Fruit fly (Drosophila melanogaster) whole organism, embryonic: ENCODE data around the gene Myo10A.
A peak's percentile ranks its signal among the peaks of the same experiment; 100 is the strongest.

ENCODE experiments used
- Abd-B ChIP-seq: fragments of 200-800 bp; sonication (Bioruptor generic); optimal IDR thresholded peaks from 2 replicates; lab custom pipeline; 2018; ENCODE audit warnings: missing biosample characterization, mild to moderate bottlenecking, missing genetic modification characterization, moderate library complexity
- Ada2b ChIP-seq: fragments of 200-800 bp; sonication (Bioruptor generic); IDR thresholded peaks from 2 replicates; pipeline ENCODE4 v1.3.6; 2022; ENCODE audit warnings: missing biosample characterization, missing genetic modification characterization
- Bteb2 ChIP-seq: fragments of 200-800 bp; sonication (Bioruptor generic); optimal IDR thresholded peaks from 2 replicates; lab custom pipeline; 2016; ENCODE audit warnings: missing biosample characterization, missing genetic modification characterization
- CG10267 ChIP-seq: fragments of 200-800 bp; sonication (Bioruptor generic); optimal IDR thresholded peaks from 2 replicates; lab custom pipeline; 2018; ENCODE audit warnings: missing biosample characterization, mild to moderate bottlenecking, missing genetic modification characterization, moderate library complexity
- CG1603 ChIP-seq: fragments of 200-800 bp; sonication (Bioruptor generic); optimal IDR thresholded peaks from 2 replicates; lab custom pipeline; 2019; ENCODE audit warnings: missing biosample characterization, mild to moderate bottlenecking, missing genetic modification characterization, moderate library complexity
- CG18619 ChIP-seq: fragments of 200-800 bp; sonication (Bioruptor generic); optimal IDR thresholded peaks from 3 replicates; lab custom pipeline; 2017; ENCODE audit warnings: missing biosample characterization, mild to moderate bottlenecking, missing genetic modification characterization
- CG18764 ChIP-seq: fragments of 200-800 bp; sonication (Bioruptor generic); optimal IDR thresholded peaks from 3 replicates; lab custom pipeline; 2016; ENCODE audit warnings: missing biosample characterization, missing genetic modification characterization
- CG34224 ChIP-seq: fragments of 200-800 bp; sonication (Bioruptor generic); IDR thresholded peaks from 3 replicates; pipeline ENCODE4 v1.3.6; 2022; ENCODE audit warnings: missing biosample characterization, missing genetic modification characterization; ENCODE audit not compliant: partially characterized antibody
- CG3838 ChIP-seq: fragments of 200-800 bp; sonication (Bioruptor generic); optimal IDR thresholded peaks from 3 replicates; lab custom pipeline; 2016; ENCODE audit warnings: missing biosample characterization, missing genetic modification characterization
- CG42726 ChIP-seq: fragments of 200-800 bp; sonication (Bioruptor generic); IDR thresholded peaks from 2 replicates; pipeline ENCODE4 v1.3.6; 2022; ENCODE audit warnings: missing biosample characterization, missing genetic modification characterization; ENCODE audit not compliant: partially characterized antibody
- CG4730 ChIP-seq: fragments of 200-800 bp; sonication (Bioruptor generic); IDR thresholded peaks from 2 replicates; pipeline ENCODE4 v1.3.6; 2022; ENCODE audit warnings: missing biosample characterization, missing genetic modification characterization
- CG4820 ChIP-seq: fragments of 200-800 bp; sonication (Bioruptor generic); optimal IDR thresholded peaks from 3 replicates; lab custom pipeline; 2016; ENCODE audit warnings: missing biosample characterization, missing genetic modification characterization
- CG5245 ChIP-seq: fragments of 200-800 bp; sonication (Bioruptor generic); optimal IDR thresholded peaks from 3 replicates; lab custom pipeline; 2016; ENCODE audit warnings: missing biosample characterization, missing genetic modification characterization
- CG6813 ChIP-seq: fragments of 200-800 bp; sonication (Bioruptor generic); optimal IDR thresholded peaks from 2 replicates; lab custom pipeline; 2017; ENCODE audit warnings: missing biosample characterization, missing genetic modification characterization, mild to moderate bottlenecking, moderate library complexity, missing genetic modification reagents
- CG7963 ChIP-seq: fragments of 200-800 bp; sonication (Bioruptor generic); IDR thresholded peaks from 3 replicates; pipeline ENCODE4 v1.3.6; 2022; ENCODE audit warnings: missing biosample characterization, missing genetic modification characterization; ENCODE audit not compliant: partially characterized antibody
- CG7987 ChIP-seq: fragments of 200-800 bp; sonication (Bioruptor generic); optimal IDR thresholded peaks from 2 replicates; lab custom pipeline; 2018; ENCODE audit warnings: missing biosample characterization, mild to moderate bottlenecking, missing genetic modification characterization, moderate library complexity
- CG8924 ChIP-seq: fragments of 200-800 bp; optimal IDR thresholded peaks from 3 replicates; lab custom pipeline; 2019; ENCODE audit warnings: missing biosample characterization, mild to moderate bottlenecking, missing genetic modification characterization, moderate library complexity
- CG9797 ChIP-seq: fragments of 200-800 bp; sonication (Bioruptor generic); optimal IDR thresholded peaks from 3 replicates; lab custom pipeline; 2018; ENCODE audit warnings: missing biosample characterization, mild to moderate bottlenecking, missing genetic modification characterization
- CG9932 ChIP-seq: fragments of 200-800 bp; sonication (Bioruptor generic); IDR thresholded peaks from 2 replicates; pipeline ENCODE4 v1.3.6; 2022; ENCODE audit warnings: missing biosample characterization, missing genetic modification characterization
- Chrac-16 ChIP-seq: fragments of 200-800 bp; sonication (Bioruptor generic); optimal IDR thresholded peaks from 3 replicates; lab custom pipeline; 2016; ENCODE audit warnings: missing biosample characterization, missing genetic modification characterization
- Doc2 ChIP-seq: fragments of 200-800 bp; sonication (Bioruptor generic); IDR thresholded peaks from 2 replicates; pipeline ENCODE4 v1.3.6; 2022; ENCODE audit warnings: missing biosample characterization, missing genetic modification characterization
- Fer1 ChIP-seq: fragments of 200-800 bp; sonication (Bioruptor generic); optimal IDR thresholded peaks from 2 replicates; lab custom pipeline; 2017; ENCODE audit warnings: missing biosample characterization, mild to moderate bottlenecking, missing genetic modification characterization
- Fer3 ChIP-seq: fragments of 200-800 bp; sonication (Bioruptor generic); optimal IDR thresholded peaks from 2 replicates; lab custom pipeline; 2018; ENCODE audit warnings: missing biosample characterization, mild to moderate bottlenecking, missing genetic modification characterization, moderate library complexity
- GATAe ChIP-seq: fragments of 200-800 bp; sonication (Bioruptor generic); conservative IDR thresholded peaks from 2 replicates; pipeline ENCODE4 v1.3.6; 2022; ENCODE audit warnings: missing biosample characterization, missing genetic modification characterization
- H2.0 ChIP-seq: fragments of 200-800 bp; sonication (Bioruptor generic); IDR thresholded peaks from 2 replicates; pipeline ENCODE4 v1.3.6; 2022; ENCODE audit warnings: missing biosample characterization, missing genetic modification characterization
- Myb ChIP-seq: fragments of 200-800 bp; sonication (Bioruptor generic); optimal IDR thresholded peaks from 2 replicates; lab custom pipeline; 2016; ENCODE audit warnings: missing biosample characterization, missing genetic modification characterization
- NC2β ChIP-seq: fragments of 200-800 bp; sonication (Bioruptor generic); optimal IDR thresholded peaks from 2 replicates; lab custom pipeline; 2016; ENCODE audit warnings: missing biosample characterization, missing genetic modification characterization
- NK7.1 ChIP-seq: fragments of 200-800 bp; sonication (Bioruptor generic); optimal IDR thresholded peaks from 3 replicates; lab custom pipeline; 2016; ENCODE audit warnings: missing biosample characterization, missing genetic modification characterization
- Rx ChIP-seq: fragments of 200-800 bp; sonication (Bioruptor generic); IDR thresholded peaks from 2 replicates; pipeline ENCODE4 v1.3.6; 2022; ENCODE audit warnings: missing biosample characterization, missing genetic modification characterization
- Scr ChIP-seq: fragments of 200-800 bp; sonication (Bioruptor generic); IDR thresholded peaks from 2 replicates; pipeline ENCODE4 v1.3.6; 2022; ENCODE audit warnings: missing biosample characterization, missing genetic modification characterization; ENCODE audit not compliant: partially characterized antibody
- Side ChIP-seq: fragments of 200-800 bp; sonication (Bioruptor generic); optimal IDR thresholded peaks from 2 replicates; lab custom pipeline; 2016; ENCODE audit warnings: missing biosample characterization, missing genetic modification characterization
- amos ChIP-seq: fragments of 200-800 bp; sonication (Bioruptor generic); IDR thresholded peaks from 2 replicates; pipeline ENCODE4 v1.3.6; 2022; ENCODE audit warnings: missing biosample characterization, missing genetic modification characterization; ENCODE audit not compliant: partially characterized antibody
- ap ChIP-seq: fragments of 200-800 bp; sonication (Bioruptor generic); IDR thresholded peaks from 2 replicates; pipeline ENCODE4 v1.3.6; 2022; ENCODE audit warnings: missing biosample characterization, missing genetic modification characterization
- ara ChIP-seq: fragments of 200-800 bp; sonication (Bioruptor generic); IDR thresholded peaks from 2 replicates; pipeline ENCODE4 v1.3.6; 2022; ENCODE audit warnings: missing biosample characterization, missing genetic modification characterization
- bsh ChIP-seq, 2 experiments: fragments of 200-800 bp; sonication (Bioruptor generic); optimal IDR thresholded peaks; 2 replicates each; lab custom pipeline; 2017 to 2018; ENCODE audit warnings: mild to moderate bottlenecking in 2 of 2, missing biosample characterization in 2 of 2, missing genetic modification characterization in 2 of 2, moderate library complexity in 1 of 2
- ems ChIP-seq: fragments of 200-800 bp; sonication (Bioruptor generic); optimal IDR thresholded peaks from 3 replicates; lab custom pipeline; 2016; ENCODE audit warnings: missing biosample characterization, missing genetic modification characterization
- fd96Cb ChIP-seq: fragments of 200-800 bp; sonication (Bioruptor generic); optimal IDR thresholded peaks from 2 replicates; lab custom pipeline; 2018; ENCODE audit warnings: missing biosample characterization, mild to moderate bottlenecking, missing genetic modification characterization, moderate library complexity
- gcm2 ChIP-seq: fragments of 200-800 bp; sonication (Bioruptor generic); optimal IDR thresholded peaks from 2 replicates; lab custom pipeline; 2016; ENCODE audit warnings: missing biosample characterization, missing genetic modification characterization
- ham ChIP-seq: fragments of 200-800 bp; sonication (Bioruptor generic); IDR thresholded peaks from 2 replicates; pipeline ENCODE4 v1.3.6; 2022; ENCODE audit warnings: missing biosample characterization, missing genetic modification characterization
- lab ChIP-seq: fragments of 200-800 bp; sonication (Bioruptor generic); optimal IDR thresholded peaks from 3 replicates; lab custom pipeline; 2017; ENCODE audit warnings: missing biosample characterization, missing genetic modification characterization, mild to moderate bottlenecking, moderate library complexity, missing genetic modification reagents
- lilli ChIP-seq: fragments of 200-800 bp; sonication (Bioruptor generic); optimal IDR thresholded peaks from 3 replicates; lab custom pipeline; 2016; ENCODE audit warnings: missing biosample characterization, missing genetic modification characterization
- lov ChIP-seq, 2 experiments: fragments of 200-800 bp in 1 of 2; fragments of >200 bp in 1 of 2; sonication (Bioruptor generic) in 1 of 2; IDR thresholded peaks in 1 of 2; optimal IDR thresholded peaks in 1 of 2; 2 replicates in 1 of 2; 3 replicates in 1 of 2; pipeline versions ENCODE4 v1.3.6 to Lab custom; 2017 to 2022; ENCODE audit warnings: missing biosample characterization in 1 of 2, missing genetic modification characterization in 1 of 2
- nau ChIP-seq: fragments of 200-800 bp; sonication (Bioruptor generic); optimal IDR thresholded peaks from 3 replicates; lab custom pipeline; 2017; ENCODE audit warnings: missing biosample characterization, mild to moderate bottlenecking, missing genetic modification characterization, missing genetic modification reagents
- ro ChIP-seq: fragments of 200-800 bp; sonication (Bioruptor generic); IDR thresholded peaks from 2 replicates; pipeline ENCODE4 v1.3.6; 2022; ENCODE audit warnings: missing biosample characterization, missing genetic modification characterization
- salm ChIP-seq: fragments of 200-800 bp; sonication (Bioruptor generic); optimal IDR thresholded peaks from 2 replicates; lab custom pipeline; 2018; ENCODE audit warnings: missing biosample characterization, mild to moderate bottlenecking, missing genetic modification characterization
- sc ChIP-seq, 3 experiments: fragments of >200 bp in 2 of 3; fragments of 200-800 bp in 1 of 3; sonication (Bioruptor generic) in 1 of 3; optimal IDR thresholded peaks; 2 replicates in 2 of 3; 3 replicates in 1 of 3; lab custom pipeline; 2017; ENCODE audit warnings: mild to moderate bottlenecking in 1 of 3, missing biosample characterization in 1 of 3, missing genetic modification characterization in 1 of 3, missing genetic modification reagents in 1 of 3
- slbo ChIP-seq: fragments of 200-800 bp; sonication (Bioruptor generic); IDR thresholded peaks from 2 replicates; pipeline ENCODE4 v1.3.6; 2022; ENCODE audit warnings: missing biosample characterization, missing genetic modification characterization
- slp2 ChIP-seq: fragments of 200-800 bp; sonication (Bioruptor generic); optimal IDR thresholded peaks from 2 replicates; lab custom pipeline; 2016; ENCODE audit warnings: missing biosample characterization, missing genetic modification characterization
- vfl ChIP-seq: fragments of 200-800 bp; sonication (Bioruptor generic); optimal IDR thresholded peaks from 2 replicates; lab custom pipeline; 2016; ENCODE audit warnings: missing biosample characterization, missing genetic modification characterization
- zen2 ChIP-seq: fragments of 200-800 bp; sonication (Bioruptor generic); IDR thresholded peaks from 3 replicates; pipeline ENCODE4 v1.3.6; 2022; ENCODE audit warnings: missing biosample characterization, missing genetic modification characterization; ENCODE audit not compliant: partially characterized antibody

Myo10A gene

DNA sequence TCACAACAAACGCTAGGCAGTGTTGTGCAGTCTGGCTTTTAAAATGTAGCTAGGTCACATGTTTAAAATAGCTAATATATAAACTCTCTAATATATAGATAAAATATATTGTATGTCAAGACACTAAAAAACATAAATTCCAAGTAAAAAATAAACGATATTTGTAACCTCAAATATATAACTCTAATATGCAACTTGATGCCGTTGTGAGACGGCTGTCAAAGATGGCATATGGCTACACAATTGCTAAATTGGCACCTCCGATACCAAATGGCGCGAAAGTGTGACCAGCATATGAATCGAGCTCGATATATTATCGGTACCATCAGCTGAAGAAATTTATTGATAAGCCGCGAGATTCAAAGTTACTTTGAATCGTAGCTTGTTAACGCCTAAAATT is 31.4 kb upstream of the Myo10A start, which contains the start of gene CG1582 (continued):
- TF ChIP-seq CG34224 (0 out of 3 replicates have a peak, but pooled peaks have one; percentile 13), NC2β (GFP tag; lab: Kevin White, UChicago) (no peak), gcm2 (no peak), Fer3 (tag; lab: Kevin White, UChicago) (peak; percentile 1), CG4820 (GFP tag; lab: Kevin White, UChicago) (peak; percentile 13), ems (no peak), CG4730 (GFP tag; lab: Robert Waterston, UW) (no peak), CG7963 (GFP tag; lab: Robert Waterston, UW) (no peak), CG7987 (GFP tag; lab: Kevin White, UChicago) (no peak), ro (GFP tag; lab: Robert Waterston, UW) (no peak), CG1603 (no peak), CG42726 (GFP tag; lab: Robert Waterston, UW) (no peak), Ada2b (GFP tag; lab: Robert Waterston, UW) (no peak), Abd-B (GFP tag; lab: Kevin White, UChicago) (peak; percentile 13), CG3838 (GFP tag; lab: Kevin White, UChicago) (no peak), nau (GFP tag; lab: Kevin White, UChicago) (no peak), amos (GFP tag; lab: Robert Waterston, UW) (peak; percentile 34; the same call in 1 of the 2 replicates), Bteb2 (GFP tag; lab: Kevin White, UChicago) (no peak), lov (optimal IDR thresholded peaks at IDR 0.05; lab: Kevin White, UChicago) (no peak), lov (GFP tag; IDR thresholded peaks at IDR 0.05; lab: Robert Waterston, UW) (no peak), slp2 (GFP tag; lab: Kevin White, UChicago) (no peak), CG6813 (GFP tag; lab: Kevin White, UChicago) (no peak), fd96Cb (tag; lab: Kevin White, UChicago) (no peak), ara (GFP tag; lab: Robert Waterston, UW) (no peak), salm (tag; lab: Kevin White, UChicago) (no peak), NK7.1 (GFP tag; lab: Kevin White, UChicago) (no peak), Chrac-16 (GFP tag; lab: Kevin White, UChicago) (no peak), H2.0 (GFP tag; lab: Robert Waterston, UW) (no peak), sc (optimal IDR thresholded peaks at IDR 0.05; lab: Kevin White, UChicago) (no peak), sc (GFP tag; optimal IDR thresholded peaks at IDR 0.05; lab: Kevin White, UChicago) (no peak), GATAe (no peak), ham (no peak), CG18764 (GFP tag; lab: Kevin White, UChicago) (no peak), bsh (GFP tag; optimal IDR thresholded peaks at IDR 0.05; lab: Kevin White, UChicago) (no peak), CG9932 (GFP tag; lab: Robert Waterston, UW) (peak; percentile 47), CG10267 (tag; lab: Kevin White, UChicago) (peak; percentile 53), CG9797 (peak; percentile 79), Scr (GFP tag; lab: Robert Waterston, UW) (no peak), Fer1 (GFP tag; lab: Kevin White, UChicago) (peak; percentile 50), vfl (GFP tag; lab: Kevin White, UChicago) (no peak), CG18619 (GFP tag; lab: Kevin White, UChicago) (no peak), CG8924 (no peak), Side (GFP tag; lab: Kevin White, UChicago) (no peak), CG5245 (GFP tag; lab: Kevin White, UChicago) (no peak), ap (GFP tag; lab: Robert Waterston, UW) (no peak), lab (GFP tag; lab: Kevin White, UChicago) (peak; percentile 10), Rx (GFP tag; lab: Robert Waterston, UW) (no peak), Doc2 (GFP tag; lab: Robert Waterston, UW) (no peak), Myb (no peak), slbo (peak; percentile 10; the same call in 1 of the 2 replicates), zen2 (GFP tag; lab: Robert Waterston, UW) (no peak), lilli (GFP tag; lab: Kevin White, UChicago) (peak; percentile 14)
